Worm (Caenorhabditis elegans) whole organism, L2 larva: Measurements from ENCODE around the gene adm-2.

Source experiments
- F13H6.1 ChIP-seq: sonication (generic microtip); optimal IDR thresholded peaks from 2 replicates; lab custom pipeline; 2016; ENCODE audit warnings: missing genetic modification characterization, missing compliant biosample characterization
- R02D3.7 ChIP-seq: fragments of 150-350 bp; optimal IDR thresholded peaks from 2 replicates; lab custom pipeline; 2014; ENCODE audit warnings: missing biosample characterization, missing genetic modification characterization
- Y55F3AM.14 ChIP-seq: fragments of 200-800 bp; sonication (Bioruptor generic); optimal IDR thresholded peaks from 2 replicates; lab custom pipeline; 2018; ENCODE audit warnings: mild to moderate bottlenecking, missing genetic modification characterization, missing compliant biosample characterization
- alr-1 ChIP-seq: fragments of 150-350 bp; optimal IDR thresholded peaks from 2 replicates; lab custom pipeline; 2014; ENCODE audit warnings: missing biosample characterization, missing genetic modification characterization
- aly-2 ChIP-seq: fragments of 150-350 bp; optimal IDR thresholded peaks from 2 replicates; lab custom pipeline; 2014; ENCODE audit warnings: missing biosample characterization, missing genetic modification characterization
- ama-1 ChIP-seq: fragments of 150-350 bp; optimal IDR thresholded peaks from 2 replicates; lab custom pipeline; 2018; ENCODE audit warnings: inconsistent platforms
- blmp-1 ChIP-seq: sonication (generic microtip); optimal IDR thresholded peaks from 2 replicates; lab custom pipeline; 2017; ENCODE audit warnings: missing genetic modification characterization, mild to moderate bottlenecking, missing compliant biosample characterization, antibody characterized with exemption, moderate library complexity; ENCODE audit not compliant: insufficient read depth
- ceh-16 ChIP-seq: fragments of 150-350 bp; optimal IDR thresholded peaks from 2 replicates; lab custom pipeline; 2014; ENCODE audit warnings: missing biosample characterization, missing genetic modification characterization
- ceh-82 ChIP-seq: fragments of 150-350 bp; optimal IDR thresholded peaks from 2 replicates; lab custom pipeline; 2014; ENCODE audit warnings: missing biosample characterization, missing genetic modification characterization
- crh-2 ChIP-seq: sonication (generic microtip); optimal IDR thresholded peaks from 2 replicates; lab custom pipeline; 2017; ENCODE audit warnings: missing biosample characterization, missing genetic modification characterization
- egl-27 ChIP-seq: sonication (generic microtip); optimal IDR thresholded peaks from 3 replicates; lab custom pipeline; 2017; ENCODE audit warnings: missing biosample characterization, missing genetic modification reagents, missing genetic modification characterization
- elt-1 ChIP-seq: fragments of 150-350 bp; optimal IDR thresholded peaks from 2 replicates; lab custom pipeline; 2014; ENCODE audit warnings: missing biosample characterization, missing genetic modification characterization
- fos-1 ChIP-seq: fragments of 150-350 bp; optimal IDR thresholded peaks from 2 replicates; lab custom pipeline; 2014; ENCODE audit warnings: missing biosample characterization, missing genetic modification characterization
- gmeb-1 ChIP-seq: fragments of 150-350 bp; optimal IDR thresholded peaks from 2 replicates; lab custom pipeline; 2014; ENCODE audit warnings: missing biosample characterization, missing genetic modification characterization
- lin-11 ChIP-seq: fragments of 150-350 bp; sonication (generic microtip); optimal IDR thresholded peaks from 2 replicates; lab custom pipeline; 2014; ENCODE audit warnings: missing biosample characterization, missing genetic modification characterization, inconsistent platforms, mixed read lengths
- lin-39 ChIP-seq: fragments of 150-350 bp; optimal IDR thresholded peaks from 2 replicates; lab custom pipeline; 2014; ENCODE audit warnings: missing biosample characterization, missing genetic modification reagents, missing genetic modification characterization
- mab-5 ChIP-seq: fragments of 150-350 bp; optimal IDR thresholded peaks from 2 replicates; lab custom pipeline; 2014; ENCODE audit warnings: missing biosample characterization, missing genetic modification characterization
- mdl-1 ChIP-seq, 2 experiments: fragments of 150-350 bp in 1 of 2; sonication (generic microtip) in 1 of 2; optimal IDR thresholded peaks; 2 replicates each; lab custom pipeline; 2017; ENCODE audit warnings: missing biosample characterization in 2 of 2, missing genetic modification characterization in 2 of 2
- nhr-12 ChIP-seq: fragments of 150-350 bp; optimal IDR thresholded peaks from 2 replicates; lab custom pipeline; 2014; ENCODE audit warnings: missing biosample characterization, missing genetic modification characterization
- nhr-129 ChIP-seq: fragments of 150-350 bp; optimal IDR thresholded peaks from 2 replicates; lab custom pipeline; 2014; ENCODE audit warnings: missing biosample characterization, missing genetic modification characterization
- nhr-21 ChIP-seq: fragments of 150-350 bp; optimal IDR thresholded peaks from 2 replicates; lab custom pipeline; 2014; ENCODE audit warnings: missing biosample characterization, missing genetic modification characterization
- nhr-23 ChIP-seq: fragments of 150-350 bp; optimal IDR thresholded peaks from 2 replicates; lab custom pipeline; 2014; ENCODE audit warnings: missing biosample characterization, missing genetic modification reagents, missing genetic modification characterization
- nhr-237 ChIP-seq: fragments of 150-350 bp; optimal IDR thresholded peaks from 2 replicates; lab custom pipeline; 2014; ENCODE audit warnings: missing biosample characterization, missing genetic modification characterization
- nhr-25 ChIP-seq: fragments of 150-350 bp; sonication (generic microtip); optimal IDR thresholded peaks from 3 replicates; lab custom pipeline; 2014; ENCODE audit warnings: missing biosample characterization, missing genetic modification characterization
- nhr-6 ChIP-seq: fragments of 150-350 bp; optimal IDR thresholded peaks from 2 replicates; lab custom pipeline; 2014; ENCODE audit warnings: missing biosample characterization, missing genetic modification characterization
- peb-1 ChIP-seq: fragments of 150-350 bp; optimal IDR thresholded peaks from 2 replicates; lab custom pipeline; 2014; ENCODE audit warnings: missing biosample characterization, missing genetic modification characterization
- sma-3 ChIP-seq: sonication (generic microtip); optimal IDR thresholded peaks from 2 replicates; lab custom pipeline; 2016; ENCODE audit warnings: missing genetic modification reagents, missing genetic modification characterization, missing compliant biosample characterization
- sma-9 ChIP-seq, 2 experiments: fragments of 150-350 bp in 1 of 2; sonication (generic microtip) in 1 of 2; optimal IDR thresholded peaks; 2 replicates each; lab custom pipeline; 2014 to 2016; ENCODE audit warnings: missing genetic modification characterization in 2 of 2, mild to moderate bottlenecking in 1 of 2, missing biosample characterization in 1 of 2, missing compliant biosample characterization in 1 of 2, missing genetic modification reagents in 1 of 2, moderate library complexity in 1 of 2
- snpc-4 ChIP-seq: fragments of 150-350 bp; optimal IDR thresholded peaks from 2 replicates; lab custom pipeline; 2014; ENCODE audit warnings: missing biosample characterization, missing genetic modification characterization
- unc-39 ChIP-seq: fragments of 150-350 bp; optimal IDR thresholded peaks from 2 replicates; lab custom pipeline; 2014; ENCODE audit warnings: missing biosample characterization, missing genetic modification characterization
- zag-1 ChIP-seq: fragments of 150-350 bp; optimal IDR thresholded peaks from 2 replicates; lab custom pipeline; 2014; ENCODE audit warnings: missing biosample characterization, missing genetic modification characterization
- ztf-1 ChIP-seq: fragments of 200-800 bp; sonication (Bioruptor generic); conservative IDR thresholded peaks from 2 replicates; pipeline ENCODE4 v1.3.6; 2022; ENCODE audit warnings: missing genetic modification characterization, missing compliant biosample characterization
- ztf-4 ChIP-seq: fragments of 150-350 bp; optimal IDR thresholded peaks from 2 replicates; lab custom pipeline; 2014; ENCODE audit warnings: missing biosample characterization, missing genetic modification characterization

The adm-2 gene

ce11 chrX:13670966-13671365 lies 16.8 kb upstream of the adm-2 start:
- no peak for TF ChIP-seq nhr-237
- peak; percentile 6 for TF ChIP-seq nhr-25
- TF ChIP-seq sma-9 (GFP tag; optimal IDR thresholded peaks at IDR 0.05; lab: Kevin White, UChicago) = peak; percentile 21
- TF ChIP-seq sma-9 (tag; optimal IDR thresholded peaks at IDR 0.05; lab: Kevin White, UChicago) = no peak
- TF ChIP-seq nhr-129 = peak; percentile 5
- TF ChIP-seq crh-2 (tag; lab: Kevin White, UChicago) = no peak
- TF ChIP-seq nhr-23 (tag; lab: Kevin White, UChicago) = no peak
- no peak for TF ChIP-seq lin-11 (tag; lab: Kevin White, UChicago)
- no peak for TF ChIP-seq nhr-6 (tag; lab: Kevin White, UChicago)
- no peak for TF ChIP-seq mdl-1 (tag; optimal IDR thresholded peaks at IDR 0.05; lab: Kevin White, UChicago)
- no peak for TF ChIP-seq zag-1 (tag; lab: Kevin White, UChicago)

ce11 chrX:13672622-13673021 lies 15.1 kb upstream of the adm-2 start:
- TF ChIP-seq ztf-1 (GFP tag; lab: Robert Waterston, UW) = no peak
- TF ChIP-seq sma-3 (GFP tag; lab: Kevin White, UChicago) = peak; percentile 50
- TF ChIP-seq ceh-82 (tag; lab: Kevin White, UChicago) = no peak
- peak; percentile 15 for TF ChIP-seq egl-27 (tag; lab: Kevin White, UChicago)
- peak; percentile 8 for TF ChIP-seq F13H6.1 (tag; lab: Kevin White, UChicago)
- peak; percentile 30 for TF ChIP-seq nhr-21 (tag; lab: Kevin White, UChicago)
- TF ChIP-seq sma-9 (GFP tag; optimal IDR thresholded peaks at IDR 0.05; lab: Kevin White, UChicago) = peak; percentile 65
- TF ChIP-seq sma-9 (tag; optimal IDR thresholded peaks at IDR 0.05; lab: Kevin White, UChicago) = no peak
- TF ChIP-seq crh-2 (tag; lab: Kevin White, UChicago) = peak; percentile 10
- peak; percentile 66 for TF ChIP-seq fos-1 (tag; lab: Kevin White, UChicago)
- TF ChIP-seq nhr-129 = peak; percentile 57

DNA sequence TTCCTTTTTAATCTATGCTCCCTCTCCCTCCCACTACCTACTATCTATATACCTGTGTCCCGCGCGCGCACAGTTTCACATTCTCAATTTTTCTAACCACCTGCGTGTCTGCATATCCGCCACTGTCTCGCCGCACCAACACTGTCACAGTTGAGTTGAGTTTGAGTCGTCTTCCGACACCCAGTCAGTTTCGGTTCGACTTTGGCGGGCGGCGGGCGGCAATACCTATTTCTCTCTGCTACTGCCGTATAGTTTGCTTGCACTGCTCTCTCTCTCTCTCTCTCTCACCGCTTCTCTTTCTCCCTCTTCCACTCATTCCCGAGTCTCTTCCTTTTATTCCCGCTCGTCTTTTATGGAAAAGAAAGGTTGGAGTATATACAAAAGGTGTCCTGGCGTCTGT lies 12.3 kb upstream of the adm-2 start:
- TF ChIP-seq fos-1 (tag; lab: Kevin White, UChicago) = no peak
- no peak for TF ChIP-seq nhr-25
- peak; percentile 15 for TF ChIP-seq peb-1
- TF ChIP-seq lin-11 (tag; lab: Kevin White, UChicago) = no peak
- no peak for TF ChIP-seq ama-1
- no peak for TF ChIP-seq ceh-16
- no peak for TF ChIP-seq nhr-12 (tag; lab: Kevin White, UChicago)
- TF ChIP-seq elt-1 (tag; lab: Kevin White, UChicago) = no peak
- peak; percentile 27 for TF ChIP-seq sma-3 (GFP tag; lab: Kevin White, UChicago)
- no peak for TF ChIP-seq egl-27 (tag; lab: Kevin White, UChicago)
- no peak for TF ChIP-seq Y55F3AM.14 (GFP tag; lab: Kevin White, UChicago)
- no peak for TF ChIP-seq ceh-82 (tag; lab: Kevin White, UChicago)
- no peak for TF ChIP-seq alr-1
- no peak for TF ChIP-seq sma-9 (GFP tag; optimal IDR thresholded peaks at IDR 0.05; lab: Kevin White, UChicago)
- no peak for TF ChIP-seq sma-9 (tag; optimal IDR thresholded peaks at IDR 0.05; lab: Kevin White, UChicago)
- TF ChIP-seq F13H6.1 (tag; lab: Kevin White, UChicago) = peak; percentile 59
- TF ChIP-seq R02D3.7 (tag; lab: Kevin White, UChicago) = no peak
- TF ChIP-seq snpc-4 (tag; lab: Kevin White, UChicago) = no peak
- TF ChIP-seq nhr-23 (tag; lab: Kevin White, UChicago) = no peak
- no peak for TF ChIP-seq ztf-4

DNA sequence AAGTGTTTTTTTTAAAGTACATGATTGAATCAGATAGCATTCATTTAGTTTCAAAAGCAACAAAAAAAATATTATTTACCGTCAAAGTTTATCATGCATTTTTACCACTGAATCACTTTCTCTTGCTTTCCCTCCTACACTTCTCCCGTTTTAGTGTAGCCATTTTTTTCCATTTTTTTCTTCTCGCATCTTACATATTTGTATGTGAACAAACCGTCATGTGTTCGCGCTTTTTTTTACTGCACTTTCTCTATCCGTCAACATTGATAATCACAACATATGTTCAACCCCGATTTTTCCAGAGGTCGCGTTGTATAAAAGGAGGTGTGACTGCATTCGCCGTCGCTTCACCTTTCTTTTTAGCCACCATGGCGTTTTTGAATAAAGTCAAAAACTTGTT lies 10.9 kb upstream of the adm-2 start, which contains the start of gene gck-4:
gck-4 (plus strand) TSS at position 301 of the 400 bp plus-strand sequence.
- TF ChIP-seq mab-5 (tag; lab: Kevin White, UChicago) (no peak), egl-27 (tag; lab: Kevin White, UChicago) (no peak), lin-39 (tag; lab: Kevin White, UChicago) (no peak), aly-2 (tag; lab: Kevin White, UChicago) (no peak), nhr-129 (no peak), blmp-1 (tag; lab: Kevin White, UChicago) (peak; percentile 9)

- TF ChIP-seq nhr-6 (tag; lab: Kevin White, UChicago) = no peak
- no peak for TF ChIP-seq nhr-129
- TF ChIP-seq unc-39 (tag; lab: Kevin White, UChicago) = no peak
- TF ChIP-seq fos-1 (tag; lab: Kevin White, UChicago) = peak; percentile 59
- peak; percentile 47 for TF ChIP-seq sma-9 (GFP tag; optimal IDR thresholded peaks at IDR 0.05; lab: Kevin White, UChicago)
- no peak for TF ChIP-seq sma-9 (tag; optimal IDR thresholded peaks at IDR 0.05; lab: Kevin White, UChicago)
- TF ChIP-seq sma-3 (GFP tag; lab: Kevin White, UChicago) = no peak
- no peak for TF ChIP-seq gmeb-1 (tag; lab: Kevin White, UChicago)
- TF ChIP-seq ceh-82 (tag; lab: Kevin White, UChicago) = no peak
- no peak for TF ChIP-seq mab-5 (tag; lab: Kevin White, UChicago)
- no peak for TF ChIP-seq elt-1 (tag; lab: Kevin White, UChicago)
- peak; percentile 22 for TF ChIP-seq crh-2 (tag; lab: Kevin White, UChicago)
These were observed 2.0 kb upstream of the adm-2 start for ce11 chrX:13685725-13686124.
